Worm (Caenorhabditis elegans): ENCODE data around the gene rcd-1.

The rcd-1 gene

ce11 chrII:3793336-3793735 lies 39.6 kb downstream of the rcd-1 start, which contains the start of gene fbxb-99:
fbxb-99 (minus strand) TSS chrII:3793436.
- no peak for TF ChIP-seq nhr-12 (tag; optimal IDR thresholded peaks at IDR 0.05)
- TF ChIP-seq drap-1 (GFP tag; optimal IDR thresholded peaks at IDR 0.05): no peak
- no peak for TF ChIP-seq nhr-2 (tag; optimal IDR thresholded peaks at IDR 0.05)
- TF ChIP-seq flh-1 (GFP tag; optimal IDR thresholded peaks at IDR 0.05): no peak
- TF ChIP-seq ceh-39 (tag; optimal IDR thresholded peaks at IDR 0.05): no peak
- no peak for TF ChIP-seq unc-39 (tag; optimal IDR thresholded peaks at IDR 0.05)
- no peak for TF ChIP-seq mab-5 (tag; optimal IDR thresholded peaks at IDR 0.05)
- TF ChIP-seq unc-120 (tag; optimal IDR thresholded peaks at IDR 0.05; ENCODE audit: poor library complexity, severe bottlenecking): no peak
- TF ChIP-seq elt-3 (tag; optimal IDR thresholded peaks at IDR 0.05): no peak
- no peak for TF ChIP-seq zip-8 (tag; optimal IDR thresholded peaks at IDR 0.05)
- TF ChIP-seq sptf-1 (tag; optimal IDR thresholded peaks at IDR 0.05): no peak
- no peak for TF ChIP-seq unc-62 (GFP tag; optimal IDR thresholded peaks at IDR 0.05)
- no peak for TF ChIP-seq ceh-83 (GFP tag; optimal IDR thresholded peaks at IDR 0.05)

DNA sequence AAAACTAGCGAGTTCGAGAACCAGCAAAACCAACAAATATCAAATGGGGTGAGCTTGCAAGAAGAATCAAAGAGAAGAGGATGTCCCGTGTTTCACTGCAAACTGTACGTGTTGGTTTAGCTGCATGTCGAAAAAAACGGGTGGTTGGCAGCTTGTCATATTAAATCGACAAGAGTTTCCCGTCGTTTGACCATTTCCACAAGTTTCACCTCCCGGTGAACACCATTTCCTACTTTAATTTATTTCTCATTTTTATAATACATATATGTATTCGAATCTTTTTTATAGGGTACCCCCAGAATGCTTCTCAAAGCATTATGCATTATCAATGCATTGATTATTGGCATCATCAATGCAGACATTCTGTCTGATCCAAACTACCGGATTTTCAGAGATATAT lies 41.6 kb downstream of the rcd-1 start, which contains the start of gene Y8A9A.2:
Y8A9A.2 (plus strand) TSS at position 301 of the 400 bp plus-strand sequence.
- no peak for TF ChIP-seq nhr-28 (tag; optimal IDR thresholded peaks at IDR 0.05)

- no peak for TF ChIP-seq tbx-8 (GFP tag; optimal IDR thresholded peaks at IDR 0.05)
- TF ChIP-seq ceh-39 (tag; optimal IDR thresholded peaks at IDR 0.05): no peak
These were observed 49.5 kb downstream of the rcd-1 start, which contains the start of gene ins-32 for ce11 chrII:3803219-3803618. ins-32 (minus strand) TSS chrII:3803319.

ce11 chrII:3805518-3805917 lies 51.8 kb downstream of the rcd-1 start:
- TF ChIP-seq nhr-12 (tag; optimal IDR thresholded peaks at IDR 0.05) (no peak), pha-4 (tag; optimal IDR thresholded peaks at IDR 0.05) (no peak), snpc-4 (tag; optimal IDR thresholded peaks at IDR 0.05) (no peak), sem-2 (GFP tag; optimal IDR thresholded peaks at IDR 0.05) (no peak), lin-32 (GFP tag; optimal IDR thresholded peaks at IDR 0.05) (no peak), mab-5 (tag; optimal IDR thresholded peaks at IDR 0.05) (no peak), mep-1 (tag; optimal IDR thresholded peaks at IDR 0.05) (no peak), sptf-1 (tag; optimal IDR thresholded peaks at IDR 0.05) (no peak), elt-3 (tag; optimal IDR thresholded peaks at IDR 0.05) (no peak), ces-1 (GFP tag; optimal IDR thresholded peaks at IDR 0.05) (no peak), nhr-237 (tag; optimal IDR thresholded peaks at IDR 0.05) (no peak), elt-1 (tag; optimal IDR thresholded peaks at IDR 0.05; ENCODE audit: borderline replicate concordance, insufficient read depth) (no peak), blmp-1 (tag; optimal IDR thresholded peaks at IDR 0.05) (no peak), ceh-43 (GFP tag; optimal IDR thresholded peaks at IDR 0.05) (no peak)

- TF ChIP-seq sem-2 (GFP tag; optimal IDR thresholded peaks at IDR 0.05) (no peak), nhr-76 (tag; optimal IDR thresholded peaks at IDR 0.05) (no peak)
These were observed 53.3 kb downstream of the rcd-1 start, which contains the start of gene F54D10.4 for ce11 chrII:3806964-3807363. F54D10.4 (minus strand) TSS chrII:3807064.
